Worm (Caenorhabditis elegans) whole organism, L4/young adult: Measurements from ENCODE around the gene C53A5.13.

ENCODE experiments used
- W03F9.2 ChIP-seq: fragments of 150-350 bp; optimal IDR thresholded peaks from 2 replicates; lab custom pipeline; 2014; ENCODE audit warnings: missing biosample characterization, missing genetic modification characterization
- dao-5 ChIP-seq: sonication (generic microtip); optimal IDR thresholded peaks from 2 replicates; lab custom pipeline; 2016; ENCODE audit warnings: missing genotype, missing genetic modification characterization, moderate library complexity, missing compliant biosample characterization
- him-1 ChIP-seq: sonication (generic microtip); optimal IDR thresholded peaks from 2 replicates; lab custom pipeline; 2016; ENCODE audit warnings: missing genotype, missing genetic modification reagents, missing genetic modification characterization, missing compliant biosample characterization

Gene C53A5.13

DNA sequence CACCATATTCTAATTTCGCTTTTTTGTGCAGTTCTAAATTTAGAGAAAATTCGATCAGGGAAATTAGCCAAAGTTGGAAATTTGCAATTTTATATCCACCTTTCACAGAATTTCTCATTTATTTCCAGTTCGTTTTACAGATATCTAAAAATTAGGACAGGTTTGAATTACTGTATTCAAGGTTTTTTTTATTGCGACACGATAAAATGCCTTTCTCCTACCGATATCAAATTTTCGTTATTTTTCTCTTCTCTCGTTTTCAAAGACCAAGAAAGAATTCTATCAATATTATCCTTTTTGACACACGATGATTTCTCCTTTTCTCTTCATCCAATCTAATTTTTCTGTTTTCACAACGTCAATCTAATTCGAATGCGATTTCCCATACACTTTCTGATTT is at the start of gene C53A5.13:
Gene C53A5.13, plus strand, starts transcription at position 301 of the 400 bp plus-strand sequence.
- TF ChIP-seq him-1, result no peak
- no peak for TF ChIP-seq dao-5 (tag; lab: Kevin White, UChicago)

ce11 chrV:14498204-14498603 is 48.5 kb upstream of the C53A5.13 start:
- no peak for TF ChIP-seq him-1
- no peak for TF ChIP-seq dao-5 (tag; lab: Kevin White, UChicago)
- TF ChIP-seq W03F9.2 (tag; lab: Kevin White, UChicago), result no peak

DNA sequence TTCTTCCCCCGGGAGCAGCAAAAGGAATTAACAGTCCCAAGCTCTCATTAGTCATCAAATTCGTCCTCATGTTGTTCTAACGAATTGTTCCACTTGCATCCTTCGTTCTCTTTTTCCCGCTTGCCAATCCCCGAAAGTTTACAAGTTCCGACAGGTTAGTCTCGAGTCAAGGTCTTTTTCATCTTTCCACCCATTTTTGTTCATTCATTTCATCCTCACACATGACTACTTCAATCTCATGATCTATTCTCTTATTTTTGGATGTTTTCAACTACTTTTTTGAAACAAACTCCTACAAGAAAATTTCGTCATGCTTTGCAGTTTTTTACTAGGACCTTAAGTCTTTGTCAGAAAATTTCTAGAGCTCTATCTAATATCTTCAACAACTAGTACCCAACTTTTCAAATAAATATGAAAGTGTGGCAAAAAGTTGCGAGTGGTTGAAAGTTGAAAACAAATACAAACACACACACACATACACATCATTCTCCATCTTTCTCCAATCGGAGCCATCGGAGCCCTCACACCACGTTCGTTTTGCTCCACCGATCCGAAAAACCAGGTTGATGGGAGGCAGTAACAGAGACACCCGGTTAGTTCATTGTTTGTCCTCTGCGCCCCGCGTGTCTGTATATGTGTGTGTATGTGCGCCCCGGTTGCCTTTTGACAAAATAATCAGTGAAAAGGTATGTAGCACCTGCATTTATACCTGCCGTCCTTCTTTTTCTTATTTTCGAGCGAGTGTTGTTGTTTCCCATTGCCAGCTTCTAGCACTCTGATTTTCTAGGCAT is 47.4 kb upstream of the C53A5.13 start:
- TF ChIP-seq W03F9.2 (tag; lab: Kevin White, UChicago) (no peak), him-1 (no peak), dao-5 (tag; lab: Kevin White, UChicago) (no peak)

ce11 chrV:14500554-14500953 is 46.1 kb upstream of the C53A5.13 start:
- TF ChIP-seq W03F9.2 (tag; lab: Kevin White, UChicago) (no peak), dao-5 (tag; lab: Kevin White, UChicago) (no peak)

DNA sequence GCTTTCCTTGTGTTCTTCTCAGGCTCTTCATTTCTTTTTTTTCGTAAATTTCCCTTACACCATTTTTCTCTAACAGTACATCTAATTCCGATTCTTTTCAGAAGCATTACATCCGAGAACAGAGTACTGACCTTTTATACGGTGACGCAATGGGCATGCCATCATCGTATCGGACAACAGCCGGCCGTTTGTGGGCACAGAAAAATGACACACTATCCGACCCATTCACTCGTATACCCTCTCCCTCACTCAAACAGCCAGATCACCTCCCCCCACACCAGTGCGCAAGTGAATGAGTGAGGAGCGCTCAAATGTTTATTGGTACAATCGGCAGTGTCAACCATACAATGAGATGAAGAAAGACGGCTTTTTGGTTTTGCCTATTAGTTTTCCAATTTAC is 45.5 kb upstream of the C53A5.13 start, which contains the start of gene R02D5.24:
Gene R02D5.24, plus strand, starts transcription at position 205 of the 400 bp plus-strand sequence.
- TF ChIP-seq dao-5 (tag; lab: Kevin White, UChicago) (no peak), W03F9.2 (tag; lab: Kevin White, UChicago) (no peak), him-1 (no peak)

ce11 chrV:14503065-14503464 is 43.6 kb upstream of the C53A5.13 start:
- TF ChIP-seq W03F9.2 (tag; lab: Kevin White, UChicago) (no peak), him-1 (no peak), dao-5 (tag; lab: Kevin White, UChicago) (no peak)

- TF ChIP-seq him-1 (no peak), dao-5 (tag; lab: Kevin White, UChicago) (no peak), W03F9.2 (tag; lab: Kevin White, UChicago) (no peak)
Measured at ce11 chrV:14504120-14504519, 42.5 kb upstream of the C53A5.13 start.

- no peak for TF ChIP-seq dao-5 (tag; lab: Kevin White, UChicago)
- no peak for TF ChIP-seq W03F9.2 (tag; lab: Kevin White, UChicago)
- no peak for TF ChIP-seq him-1
Measured at ce11 chrV:14504774-14505173, 41.9 kb upstream of the C53A5.13 start.

DNA sequence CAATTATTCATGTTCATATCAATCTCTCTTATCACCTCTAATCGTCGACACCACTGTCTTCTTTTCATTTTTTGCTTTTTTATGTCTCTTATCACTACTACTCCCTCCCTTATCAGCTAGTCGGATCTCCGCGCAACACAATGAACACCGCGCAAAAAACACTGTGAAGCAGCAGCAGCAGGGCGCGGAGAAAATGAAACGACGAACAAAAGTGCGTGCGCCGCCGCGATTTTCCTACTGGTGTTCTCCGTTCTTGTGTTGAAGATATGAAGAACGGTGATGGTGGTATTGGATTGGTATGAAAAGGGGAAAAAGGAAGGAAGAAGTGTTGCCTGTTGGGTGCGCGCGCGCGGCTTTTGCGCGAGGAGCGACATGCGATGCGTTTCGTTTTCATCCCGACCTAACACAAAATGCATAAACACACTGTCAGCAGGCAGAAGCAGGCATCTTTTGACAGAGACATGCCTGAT is 40.9 kb upstream of the C53A5.13 start:
- no peak for TF ChIP-seq him-1
- no peak for TF ChIP-seq dao-5 (tag; lab: Kevin White, UChicago)
- no peak for TF ChIP-seq W03F9.2 (tag; lab: Kevin White, UChicago)

DNA sequence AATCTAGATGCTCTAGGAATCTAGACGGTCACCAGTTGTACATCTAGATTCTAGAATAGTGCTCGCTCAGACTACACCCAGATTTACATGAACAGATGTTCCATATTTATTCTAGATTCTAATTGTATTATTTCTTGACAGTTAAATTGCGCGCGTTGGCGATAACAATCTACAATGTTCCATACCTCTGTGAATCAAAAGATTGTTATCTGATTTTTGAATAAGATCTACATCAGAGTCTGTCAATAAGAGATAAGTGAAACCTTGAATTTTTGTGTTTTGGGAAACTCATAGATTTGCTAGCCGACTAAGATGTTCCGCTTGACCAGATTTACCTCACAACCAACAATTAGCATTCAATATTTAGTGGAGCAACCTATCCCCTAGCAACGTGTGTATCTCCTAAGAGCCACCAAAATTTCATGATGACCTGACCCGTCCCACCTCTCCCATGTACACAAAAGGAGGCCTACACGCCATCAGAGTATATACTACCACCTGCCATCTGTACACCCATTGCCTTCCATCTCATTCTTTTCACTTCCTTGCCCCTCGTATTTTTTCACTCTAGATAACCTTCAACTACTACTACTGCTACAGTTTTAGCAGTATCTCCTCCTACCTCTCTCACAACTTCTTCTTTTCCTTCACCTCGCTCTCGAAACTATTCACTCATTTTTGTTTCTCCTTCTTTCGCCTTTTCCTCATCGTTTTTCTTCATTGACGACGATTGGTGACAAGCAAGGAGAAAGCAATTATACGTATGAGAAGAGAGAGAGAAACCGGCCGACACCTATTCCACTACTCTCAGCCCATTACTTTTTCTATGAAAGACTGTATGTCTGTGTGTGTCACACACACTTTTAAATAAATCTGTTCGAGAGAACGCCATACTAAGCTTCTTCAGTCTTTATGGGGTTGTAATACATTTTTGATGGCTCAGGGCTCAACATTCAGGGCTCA is 39.7 kb upstream of the C53A5.13 start:
- TF ChIP-seq him-1, result no peak
- no peak for TF ChIP-seq dao-5 (tag; lab: Kevin White, UChicago)
- TF ChIP-seq W03F9.2 (tag; lab: Kevin White, UChicago), result no peak

DNA sequence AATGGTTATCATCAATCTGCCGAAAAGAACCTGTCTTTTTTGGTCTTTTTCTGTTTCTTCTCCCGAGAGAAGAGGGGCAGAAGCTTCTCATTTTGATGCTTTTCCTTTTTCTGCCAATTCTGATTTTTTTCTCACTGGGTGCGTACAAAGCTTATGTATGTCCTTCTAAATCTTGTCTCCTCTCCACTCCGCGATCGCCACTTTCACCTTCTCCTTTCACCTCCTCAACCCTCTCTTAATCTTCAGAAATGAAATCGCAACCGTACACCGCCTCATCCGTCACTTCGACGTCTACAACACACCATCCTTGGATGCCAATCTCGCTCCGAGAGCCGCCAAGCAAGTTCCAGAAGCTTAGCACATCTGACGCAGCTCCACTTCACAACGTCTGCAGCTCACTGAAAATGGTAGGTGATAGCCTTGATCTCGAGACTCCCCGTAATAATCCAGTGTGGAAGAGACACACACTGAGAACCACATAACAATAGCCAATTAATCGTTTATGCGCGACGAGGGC is 38.6 kb upstream of the C53A5.13 start, which contains the start of gene R02D5.1:
Gene R02D5.1, plus strand, starts transcription at position 245 of the 517 bp plus-strand sequence.
- TF ChIP-seq him-1, result no peak

DNA sequence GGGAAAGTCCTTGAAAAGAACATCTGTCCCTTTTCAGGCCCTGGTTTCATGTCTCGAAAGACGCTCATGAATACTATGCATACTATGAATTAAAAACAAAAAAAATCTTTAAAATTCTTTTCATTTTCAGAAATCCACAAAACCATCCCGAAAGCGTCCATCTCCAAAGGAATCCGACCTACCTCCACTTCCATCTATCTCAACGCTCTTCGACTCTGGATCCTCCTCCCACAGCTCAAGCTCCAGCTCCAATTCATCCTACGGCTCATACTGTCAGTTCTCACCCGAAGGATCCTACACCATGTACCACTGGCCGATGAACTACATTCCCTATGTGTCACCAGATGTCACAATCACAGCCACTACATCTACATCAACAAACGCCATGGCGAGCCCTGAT is 38.1 kb upstream of the C53A5.13 start:
- TF ChIP-seq dao-5 (tag; lab: Kevin White, UChicago), result no peak
- TF ChIP-seq W03F9.2 (tag; lab: Kevin White, UChicago), result no peak
- TF ChIP-seq him-1, result no peak

DNA sequence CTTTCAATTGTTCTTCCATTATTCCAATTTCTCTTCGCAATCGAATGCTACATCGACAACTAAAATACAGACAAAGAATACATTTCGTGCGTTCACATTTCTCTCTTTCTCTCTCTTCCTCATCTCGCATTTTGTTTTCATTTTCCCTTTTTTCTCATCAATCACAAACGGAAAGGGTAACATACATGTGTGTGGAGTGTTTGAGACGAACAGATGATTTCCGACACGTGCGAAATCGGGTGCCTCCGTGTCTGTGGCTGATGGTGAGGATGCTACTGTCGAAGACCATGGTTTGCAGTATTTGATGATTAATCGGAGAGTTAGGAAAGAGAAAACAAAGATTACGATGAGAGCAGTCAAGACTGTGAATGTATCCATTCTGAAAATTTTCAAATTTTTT is 35.9 kb upstream of the C53A5.13 start, which contains the start of gene R02D5.9:
Gene R02D5.9, minus strand, starts transcription at position 378 of the 400 bp plus-strand sequence.
- no peak for TF ChIP-seq dao-5 (tag; lab: Kevin White, UChicago)
- no peak for TF ChIP-seq him-1
- TF ChIP-seq W03F9.2 (tag; lab: Kevin White, UChicago), result no peak
